Fruit fly (Drosophila melanogaster) S2 (cell line): ENCODE data around the gene grk.

ENCODE experiments used
- CG8478 ChIP-seq: fragments of >200 bp; optimal IDR thresholded peaks from 2 replicates; lab custom pipeline; 2018
- CTCF ChIP-seq, 2 experiments: fragments of >200 bp; optimal IDR thresholded peaks; 2 replicates each; lab custom pipeline; 2018

The grk gene

DNA sequence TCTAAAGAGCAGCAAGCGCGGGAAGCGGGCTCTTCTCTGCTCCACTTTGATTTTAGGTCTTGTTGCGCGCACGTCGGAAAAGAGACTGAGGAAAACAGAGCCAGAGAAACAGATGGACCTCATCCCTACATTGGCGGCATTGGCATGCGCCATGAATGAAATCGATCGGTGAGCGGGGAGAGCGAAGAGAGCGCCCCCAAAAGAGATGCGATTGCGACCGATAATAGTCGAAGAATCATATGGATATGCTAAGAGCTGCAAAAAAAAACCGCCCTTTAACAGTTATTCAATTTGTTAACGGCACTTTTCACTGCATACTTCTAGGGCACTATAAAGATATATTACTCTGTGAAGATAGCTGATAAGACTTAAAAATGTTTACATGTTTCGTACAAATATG, at the start of gene grk:
Gene grk, minus strand, starts transcription at position 87 of the 400 bp plus-strand sequence.
- no peak for TF ChIP-seq CG8478
- TF ChIP-seq CTCF (optimal IDR thresholded peaks at IDR 0.05; lab: Kevin White, UChicago): no peak

dm6 chr2L:8481623-8482424, 48.4 kb upstream of the grk start, which contains the start of gene CG43796:
TSS of gene CG43796 (plus strand) at chr2L:8482374.
- TF ChIP-seq CG8478 (no peak), CTCF (optimal IDR thresholded peaks at IDR 0.05; lab: Kevin White, UChicago) (no peak)

DNA sequence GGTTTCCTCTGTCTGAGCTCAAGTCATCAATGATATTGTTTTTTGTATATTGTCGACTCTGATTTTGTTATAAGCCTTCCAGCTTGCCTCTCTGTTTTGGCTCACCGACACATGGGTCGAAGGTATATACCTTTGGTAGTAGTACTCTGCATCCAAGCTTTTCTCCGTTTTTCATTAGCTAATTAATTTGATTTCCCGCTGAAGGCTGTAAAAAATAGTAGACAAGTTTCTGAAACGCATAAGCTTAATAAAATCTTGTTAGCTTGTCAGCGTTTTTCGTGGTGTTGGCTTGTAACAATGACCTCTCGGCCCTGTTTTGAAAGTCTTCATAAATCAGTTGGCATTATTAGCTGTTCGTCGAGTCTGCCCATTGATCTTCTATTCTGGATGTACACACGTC, 47.4 kb upstream of the grk start:
- TF ChIP-seq CG8478 (no peak), CTCF (optimal IDR thresholded peaks at IDR 0.05; lab: Kevin White, UChicago) (no peak)

DNA sequence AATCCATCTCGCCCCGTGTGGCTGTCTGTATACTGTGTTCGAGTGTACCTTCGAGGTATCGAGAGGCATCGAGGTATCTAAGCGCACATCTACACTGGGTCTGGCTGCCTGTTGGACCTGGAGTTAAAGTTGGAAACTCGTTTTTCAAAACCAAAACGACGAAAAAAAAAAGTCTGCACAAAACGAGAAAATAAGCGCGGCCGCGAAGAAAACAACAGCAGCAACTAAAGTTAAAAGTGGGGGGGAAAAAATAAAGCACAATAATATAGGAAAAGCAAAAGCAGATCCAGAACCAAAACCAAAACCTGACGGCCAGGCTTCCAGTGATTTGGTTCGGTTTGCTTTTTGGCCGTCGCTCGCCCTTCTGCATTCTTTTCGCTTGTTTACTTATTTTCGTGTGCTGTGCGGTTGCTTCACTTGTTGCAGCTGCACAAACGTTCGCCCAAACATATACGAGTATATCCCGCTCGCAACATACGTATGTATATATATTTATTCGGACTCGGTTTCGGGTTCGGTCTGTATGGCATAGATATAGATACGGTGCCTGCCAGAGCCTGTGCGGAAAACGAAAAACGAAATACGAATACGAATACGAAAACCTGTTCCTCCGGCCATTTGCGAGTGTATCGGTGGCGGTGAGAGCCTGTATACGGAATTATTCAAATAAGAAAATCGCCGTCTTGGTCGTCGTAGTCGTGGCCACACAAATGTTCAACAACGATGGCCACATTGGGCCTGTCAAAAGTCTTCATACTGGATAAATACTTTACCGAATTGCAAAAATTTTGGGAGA, 45.7 kb upstream of the grk start:
- TF ChIP-seq CG8478 (no peak), CTCF (optimal IDR thresholded peaks at IDR 0.05; lab: Kevin White, UChicago) (no peak)

DNA sequence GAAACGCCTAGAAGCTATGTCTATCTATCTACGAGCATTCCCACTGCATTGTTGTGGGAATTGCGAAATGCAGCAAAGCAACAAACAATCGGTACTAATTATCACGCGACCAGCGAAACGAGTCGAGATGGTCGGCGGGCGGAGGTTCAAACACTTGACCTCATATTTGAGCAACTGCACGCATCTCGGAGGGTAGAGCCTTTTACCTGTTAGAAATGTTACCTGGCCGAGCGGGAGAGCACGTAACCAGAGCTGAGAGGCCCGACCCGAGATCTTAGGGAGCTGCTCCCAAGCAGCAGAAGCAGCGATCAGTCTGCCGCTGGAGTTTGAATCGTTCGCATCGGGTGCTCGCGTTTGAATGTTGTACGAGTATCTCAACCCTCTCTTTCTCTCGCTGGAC, 45.0 kb upstream of the grk start:
- no peak for TF ChIP-seq CG8478
- TF ChIP-seq CTCF (optimal IDR thresholded peaks at IDR 0.05; lab: Kevin White, UChicago): no peak

DNA sequence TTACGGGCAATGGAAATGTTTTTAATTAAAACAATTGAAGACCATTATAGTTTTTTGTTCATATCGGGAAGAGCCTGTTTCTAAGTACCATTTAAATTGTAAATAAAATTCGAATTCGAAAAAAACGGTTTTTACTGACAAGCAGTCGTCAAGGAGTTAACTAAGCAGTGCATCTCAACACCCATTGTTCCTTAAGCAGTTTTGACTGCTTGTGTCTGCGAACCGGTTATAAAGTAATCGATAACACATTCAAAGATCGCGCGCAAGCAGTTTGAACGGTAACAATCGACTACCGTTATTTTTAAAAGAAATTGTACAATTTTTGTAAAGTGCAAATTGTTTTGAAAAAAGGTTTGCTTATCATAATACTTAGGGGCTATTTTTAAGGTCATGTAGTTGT, 44.6 kb upstream of the grk start:
- TF ChIP-seq CTCF (optimal IDR thresholded peaks at IDR 0.05; lab: Kevin White, UChicago): peak in 1 of 2 experiments; percentile 64
- no peak for TF ChIP-seq CG8478

- TF ChIP-seq CTCF (optimal IDR thresholded peaks at IDR 0.05; lab: Kevin White, UChicago) (no peak), CG8478 (no peak)
These were observed 43.7 kb upstream of the grk start, which contains the start of gene CheA29a for dm6 chr2L:8477049-8477448. TSS of gene CheA29a (plus strand) at chr2L:8477349.

DNA sequence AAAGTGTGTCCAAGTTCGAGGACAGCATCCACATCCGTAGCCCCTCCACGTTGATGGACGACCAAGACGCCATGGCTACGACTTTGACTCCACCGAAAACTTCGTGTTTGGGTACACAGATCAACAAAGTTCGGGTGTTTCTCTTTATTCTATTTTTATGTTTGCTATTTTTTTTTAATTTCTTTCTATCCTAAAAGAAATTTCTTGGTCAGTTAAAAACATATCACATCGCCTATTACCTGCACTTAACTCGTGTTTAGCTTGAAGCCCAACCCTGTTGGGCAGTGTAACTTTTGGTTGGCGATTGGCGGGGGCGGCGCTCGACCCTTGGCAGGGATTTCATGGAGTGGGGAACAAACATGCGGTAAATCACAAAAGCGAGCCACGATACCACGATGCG, 40.0 kb upstream of the grk start:
- no peak for TF ChIP-seq CG8478
- no peak for TF ChIP-seq CTCF (optimal IDR thresholded peaks at IDR 0.05; lab: Kevin White, UChicago)

DNA sequence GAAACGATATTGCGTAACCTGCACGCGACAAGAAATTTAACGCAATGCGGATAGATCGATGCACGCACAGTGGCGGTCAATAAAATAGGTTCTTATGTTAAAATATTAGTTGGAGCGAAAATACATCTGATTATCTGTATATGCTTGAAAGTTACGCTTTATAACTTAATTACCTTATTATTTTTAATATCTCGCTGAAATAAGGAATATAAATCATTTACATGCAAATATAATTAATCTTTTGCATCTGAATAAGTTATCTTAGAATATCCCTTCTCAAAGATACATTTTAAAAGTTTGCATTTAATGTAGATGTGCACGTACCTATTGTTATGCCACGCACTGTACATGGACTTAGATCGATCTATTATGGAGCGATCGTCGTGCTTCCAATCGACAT, 38.3 kb upstream of the grk start:
- no peak for TF ChIP-seq CG8478
- no peak for TF ChIP-seq CTCF (optimal IDR thresholded peaks at IDR 0.05; lab: Kevin White, UChicago)

dm6 chr2L:8468929-8469681, 35.7 kb upstream of the grk start:
- TF ChIP-seq CTCF (optimal IDR thresholded peaks at IDR 0.05; lab: Kevin White, UChicago) (no peak), CG8478 (no peak)

dm6 chr2L:8466643-8467042, 33.2 kb upstream of the grk start, which contains the start of gene dachs:
TSS of gene dachs (plus strand) at chr2L:8466817.
- TF ChIP-seq CG8478 (no peak), CTCF (optimal IDR thresholded peaks at IDR 0.05; lab: Kevin White, UChicago) (no peak)

DNA sequence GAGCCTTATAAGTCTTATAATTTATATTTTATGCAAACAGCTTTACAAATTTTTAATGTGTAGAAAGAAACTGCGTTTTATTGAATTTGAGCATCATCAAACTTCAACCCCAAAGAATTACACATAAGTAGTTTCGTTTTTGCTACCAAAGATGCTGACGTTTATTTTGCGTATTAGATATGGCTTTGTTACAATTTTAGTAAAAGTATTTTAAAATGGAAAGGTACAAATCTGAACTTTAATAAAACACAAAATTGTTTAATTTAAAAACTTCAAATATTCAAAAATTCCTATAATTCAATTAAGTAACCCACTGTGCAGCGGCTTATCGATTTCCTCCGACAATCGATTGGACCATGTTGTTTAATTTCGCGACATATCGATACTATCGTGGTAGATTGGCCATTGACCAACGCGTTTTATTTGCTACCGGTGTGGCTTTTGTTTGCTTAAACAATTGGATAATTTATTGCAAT, 30.7 kb upstream of the grk start, which contains the start of gene prg:
Gene prg, plus strand, starts transcription at position 382 of the 476 bp plus-strand sequence.
- TF ChIP-seq CTCF (optimal IDR thresholded peaks at IDR 0.05; lab: Kevin White, UChicago) (no peak), CG8478 (no peak)

dm6 chr2L:8463144-8464106, 30.0 kb upstream of the grk start, which contains the start of gene Agpat2:
TSS of gene Agpat2 (minus strand) at chr2L:8463994.
- TF ChIP-seq CTCF (optimal IDR thresholded peaks at IDR 0.05; lab: Kevin White, UChicago) (no peak), CG8478 (no peak)
